Worm (Caenorhabditis elegans) whole organism, young adult: ENCODE measurements around the gene rpia-1.

Experiments used
- dox-1 ChIP-seq: fragments of 200-800 bp; sonication (Bioruptor generic); IDR thresholded peaks from 2 replicates; pipeline ENCODE4 v1.3.6; 2022; ENCODE audit warnings: missing genetic modification reagents, missing genetic modification characterization, missing compliant biosample characterization
- dpl-1 ChIP-seq: fragments of 150-350 bp; optimal IDR thresholded peaks from 2 replicates; lab custom pipeline; 2014; ENCODE audit warnings: missing biosample characterization, missing genetic modification reagents, missing genetic modification characterization
- hlh-12 ChIP-seq: sonication (generic microtip); optimal IDR thresholded peaks from 2 replicates; lab custom pipeline; 2016; ENCODE audit warnings: missing genetic modification characterization, missing compliant biosample characterization
- let-607 ChIP-seq, 2 experiments: fragments of 200-800 bp in 1 of 2; sonication (Bioruptor generic) in 1 of 2; sonication (generic microtip) in 1 of 2; optimal IDR thresholded peaks; 2 replicates each; lab custom pipeline; 2016 to 2018; ENCODE audit warnings: mild to moderate bottlenecking in 2 of 2, missing compliant biosample characterization in 2 of 2, missing genetic modification characterization in 2 of 2, moderate library complexity in 2 of 2, missing genotype in 1 of 2
- lsy-27 ChIP-seq: sonication (generic microtip); optimal IDR thresholded peaks from 2 replicates; lab custom pipeline; 2017; ENCODE audit warnings: missing genetic modification characterization, mild to moderate bottlenecking, missing compliant biosample characterization, antibody characterized with exemption, missing genotype, borderline replicate concordance; ENCODE audit not compliant: insufficient read depth
- snpc-4 ChIP-seq, 5 experiments: fragments of 150-350 bp in 1 of 5; sonication (generic microtip) in 4 of 5; optimal IDR thresholded peaks; 2 replicates each; lab custom pipeline; 2014 to 2018; ENCODE audit warnings: missing genetic modification characterization in 5 of 5, missing biosample characterization in 3 of 5, antibody characterized with exemption in 2 of 5, mild to moderate bottlenecking in 2 of 5, missing compliant biosample characterization in 2 of 5, missing genotype in 2 of 5, moderate library complexity in 2 of 5, missing genetic modification reagents in 1 of 5
- unc-130 ChIP-seq: sonication (generic microtip); optimal IDR thresholded peaks from 2 replicates; lab custom pipeline; 2016; ENCODE audit warnings: missing genetic modification reagents, missing genetic modification characterization, missing compliant biosample characterization

DNA sequence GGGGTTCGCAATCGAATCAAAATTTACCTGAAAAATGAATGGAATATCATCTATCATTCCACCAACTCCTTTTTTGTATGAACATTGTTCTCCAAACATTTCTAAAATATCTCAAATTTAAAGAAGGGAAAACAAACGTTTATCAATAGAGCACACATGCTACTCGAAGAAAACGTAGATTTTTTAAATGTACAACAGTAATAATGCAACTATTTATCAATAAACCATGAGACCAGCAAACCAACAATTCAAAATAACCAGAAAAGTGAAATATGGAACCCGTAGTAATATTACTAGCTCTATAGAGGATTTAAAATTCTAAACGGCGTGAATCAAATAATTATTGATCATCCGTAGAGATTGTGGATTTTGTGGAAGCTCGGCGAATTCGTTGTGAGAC is 44.2 kb upstream of the rpia-1 start, which contains the start of gene ZK418.6:
- TF ChIP-seq unc-130, result no peak
- TF ChIP-seq lsy-27 (tag; lab: Kevin White, UChicago), result no peak
- TF ChIP-seq hlh-12 (tag; lab: Kevin White, UChicago), result no peak
- no peak for TF ChIP-seq snpc-4 (GFP tag; optimal IDR thresholded peaks at IDR 0.05; lab: Kevin White, UChicago)
- TF ChIP-seq snpc-4 (tag; optimal IDR thresholded peaks at IDR 0.05; lab: Kevin White, UChicago), result no peak
- no peak for TF ChIP-seq let-607 (tag; optimal IDR thresholded peaks at IDR 0.05; lab: Kevin White, UChicago)
- TF ChIP-seq dpl-1 (GFP tag; lab: Kevin White, UChicago), result no peak
- TF ChIP-seq dox-1, result no peak
